Worm (Caenorhabditis elegans): ENCODE data around the gene tbc-11.
A peak's percentile ranks its signal among the peaks of the same experiment; 100 is the strongest.

Gene tbc-11

DNA sequence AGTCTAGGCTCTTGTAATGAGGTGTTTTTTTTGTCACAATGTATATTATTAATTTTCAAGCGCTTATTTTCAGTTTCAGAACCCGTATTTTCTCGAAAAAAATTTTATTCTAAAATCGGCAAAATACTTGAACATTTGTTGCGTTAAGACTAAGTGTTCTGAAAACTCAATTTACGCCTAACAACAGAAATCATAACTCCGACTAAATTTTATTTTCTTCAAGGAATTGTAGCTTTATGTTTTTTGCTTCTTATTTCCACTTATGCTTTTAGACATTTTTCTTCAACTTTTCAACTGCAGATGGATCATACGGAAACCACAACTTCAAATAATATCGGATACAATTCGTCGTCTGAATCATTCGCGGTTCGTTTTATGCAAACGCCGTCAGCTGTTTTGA, 8.7 kb downstream of the tbc-11 start, which contains the start of gene F35H12.1:
TSS of gene F35H12.1 (plus strand) at position 301 of the 400 bp plus-strand sequence.
- TF ChIP-seq syd-9 (tag; optimal IDR thresholded peaks at IDR 0.05) (no peak), unc-55 (GFP tag; optimal IDR thresholded peaks at IDR 0.05) (no peak), fax-1 (tag; optimal IDR thresholded peaks at IDR 0.05) (no peak), mec-3 (tag; optimal IDR thresholded peaks at IDR 0.05; ENCODE audit: borderline replicate concordance) (no peak), eyg-1 (tag; optimal IDR thresholded peaks at IDR 0.05) (no peak), fkh-10 (GFP tag; optimal IDR thresholded peaks at IDR 0.05) (no peak), ahr-1 (tag; optimal IDR thresholded peaks at IDR 0.05) (no peak)

- TF ChIP-seq F13H6.1 (tag; optimal IDR thresholded peaks at IDR 0.05) (no peak), pha-2 (tag; optimal IDR thresholded peaks at IDR 0.05) (no peak), C08G9.2 (tag; optimal IDR thresholded peaks at IDR 0.05) (no peak), fkh-10 (GFP tag; optimal IDR thresholded peaks at IDR 0.05) (no peak), nfya-1 (tag; optimal IDR thresholded peaks at IDR 0.05) (no peak), dve-1 (tag; optimal IDR thresholded peaks at IDR 0.05) (no peak), npax-4 (tag; optimal IDR thresholded peaks at IDR 0.05) (no peak), tbx-7 (tag; optimal IDR thresholded peaks at IDR 0.05) (no peak), ceh-31 (tag; optimal IDR thresholded peaks at IDR 0.05) (no peak), ceh-34 (tag; optimal IDR thresholded peaks at IDR 0.05) (no peak), ceh-18 (tag; optimal IDR thresholded peaks at IDR 0.05) (no peak), ztf-16 (tag; optimal IDR thresholded peaks at IDR 0.05) (no peak), zip-5 (tag; optimal IDR thresholded peaks at IDR 0.05) (no peak)
Observed at ce11 chrX:936013-936412, 11.3 kb downstream of the tbc-11 start.

DNA sequence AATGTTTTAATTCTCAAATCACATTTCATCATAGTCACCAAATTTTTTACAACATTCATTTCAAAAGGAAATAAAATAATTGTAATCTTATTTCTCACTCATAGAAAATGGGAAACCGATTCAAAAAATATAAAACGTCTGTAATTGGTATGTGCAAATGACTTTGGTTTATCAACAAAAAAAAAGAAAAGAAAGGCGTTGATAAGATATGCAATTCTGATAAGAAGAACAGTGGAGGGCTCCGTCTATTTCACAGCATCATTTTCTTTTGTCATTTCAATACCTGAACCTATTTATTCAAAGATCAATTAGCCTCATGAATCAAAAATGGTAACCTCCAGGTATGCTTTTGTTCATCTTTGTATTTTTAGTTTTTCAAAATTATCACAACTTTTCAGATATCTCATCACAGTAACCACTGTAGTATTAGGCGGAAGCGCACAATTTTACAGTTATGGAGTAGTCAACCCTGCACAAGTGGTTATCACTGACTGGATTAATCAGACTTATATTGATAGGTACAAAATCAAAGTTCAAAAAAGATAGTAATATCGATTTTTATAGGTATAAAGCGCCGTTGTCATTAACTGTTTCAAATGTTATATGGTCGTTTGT, 13.6 kb downstream of the tbc-11 start, which contains the start of gene F53H8.3:
TSS of gene F53H8.3 (plus strand) at position 275 of the 615 bp plus-strand sequence.
- TF ChIP-seq K09A11.1 (tag; optimal IDR thresholded peaks at IDR 0.05; ENCODE audit: insufficient read depth) (no peak), elt-2 (tag; optimal IDR thresholded peaks at IDR 0.05) (peak; percentile 94)

ce11 chrX:945669-946068, 20.9 kb downstream of the tbc-11 start:
- TF ChIP-seq hlh-30 (tag; optimal IDR thresholded peaks at IDR 0.05; ENCODE audit: insufficient read depth): no peak
- TF ChIP-seq ceh-22 (tag; optimal IDR thresholded peaks at IDR 0.05): no peak
- no peak for TF ChIP-seq T23F11.4 (GFP tag; optimal IDR thresholded peaks at IDR 0.05)

DNA sequence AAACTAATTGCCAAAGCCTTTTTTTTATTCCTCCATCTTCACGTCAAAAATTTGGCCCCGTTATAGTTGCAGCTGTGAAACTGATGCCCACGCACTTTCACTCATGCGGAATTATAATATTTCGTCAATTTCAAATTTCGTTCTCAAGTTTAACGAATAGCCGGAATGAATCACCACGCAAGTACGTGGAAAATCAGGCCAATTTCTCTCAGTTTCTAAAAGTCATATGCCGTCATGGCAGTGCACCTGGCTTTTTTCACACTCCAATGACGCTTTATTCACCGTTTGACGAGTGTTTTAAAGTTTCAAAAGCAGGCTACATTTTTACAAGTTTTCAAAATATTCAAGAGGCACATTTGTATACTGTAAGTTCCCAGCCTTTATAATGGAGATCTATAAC, 23.1 kb downstream of the tbc-11 start:
- TF ChIP-seq ceh-6 (GFP tag; optimal IDR thresholded peaks at IDR 0.05) (no peak), ceh-9 (tag; optimal IDR thresholded peaks at IDR 0.05) (no peak), unc-3 (GFP tag; conservative IDR thresholded peaks at IDR 0.05) (no peak), unc-3 (tag; optimal IDR thresholded peaks at IDR 0.05) (no peak)

DNA sequence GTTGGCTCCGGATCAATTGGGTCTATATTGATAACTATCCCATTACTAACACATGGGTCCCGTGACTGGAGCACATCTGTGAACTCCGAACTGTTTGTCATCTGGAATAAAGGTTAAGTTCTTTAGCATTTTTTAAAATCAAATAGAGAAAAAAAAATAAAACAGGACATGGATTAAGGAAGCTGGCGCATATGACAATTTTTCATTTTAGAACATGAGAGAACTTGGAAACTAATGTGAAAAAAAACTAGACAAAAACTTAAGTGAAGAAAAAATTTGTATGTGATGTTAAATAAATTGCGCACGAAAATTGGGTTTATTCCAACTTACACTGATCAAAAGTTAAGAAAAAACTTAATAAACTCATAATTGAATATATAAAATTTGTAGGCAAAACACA, 24.0 kb downstream of the tbc-11 start, which contains the start of gene sms-2:
TSS of gene sms-2 (minus strand) at position 101 of the 400 bp plus-strand sequence.
- TF ChIP-seq rnt-1 (tag; optimal IDR thresholded peaks at IDR 0.05) (no peak), pros-1 (tag; optimal IDR thresholded peaks at IDR 0.05) (no peak)

DNA sequence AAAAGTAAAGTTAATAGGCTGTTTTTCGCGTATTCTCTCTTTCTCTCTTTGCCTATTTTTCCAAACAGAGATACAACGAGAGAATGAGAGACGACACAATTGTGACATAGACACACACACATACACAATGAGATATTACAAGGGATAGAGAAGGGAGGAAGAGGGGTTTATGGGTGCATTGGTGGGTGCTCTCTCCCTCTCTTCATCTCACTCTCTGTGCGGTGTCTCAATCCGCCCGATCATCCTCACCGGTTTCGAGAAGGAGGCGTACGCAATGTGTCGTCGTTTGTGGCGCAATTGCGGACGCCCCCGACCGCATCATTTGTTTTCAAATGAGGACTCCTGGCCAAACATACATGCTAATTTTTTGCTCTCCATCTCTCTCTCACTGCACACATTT, 24.7 kb downstream of the tbc-11 start:
- TF ChIP-seq lin-11 (tag; optimal IDR thresholded peaks at IDR 0.05) (peak; percentile 15), npax-4 (tag; optimal IDR thresholded peaks at IDR 0.05) (no peak), nhr-11 (tag; optimal IDR thresholded peaks at IDR 0.05) (no peak), ttx-3 (tag; optimal IDR thresholded peaks at IDR 0.05) (peak; percentile 59), mec-3 (tag; optimal IDR thresholded peaks at IDR 0.05; ENCODE audit: borderline replicate concordance) (no peak), ceh-14 (tag; optimal IDR thresholded peaks at IDR 0.05) (peak; percentile 79), pros-1 (tag; optimal IDR thresholded peaks at IDR 0.05) (peak; percentile 98), sox-4 (tag; optimal IDR thresholded peaks at IDR 0.05) (peak; percentile 43), dmd-4 (tag; optimal IDR thresholded peaks at IDR 0.05; ENCODE audit: borderline replicate concordance) (no peak), unc-55 (GFP tag; optimal IDR thresholded peaks at IDR 0.05) (peak; percentile 93), sox-2 (GFP tag; IDR thresholded peaks at IDR 0.05) (peak; percentile 56), ref-2 (tag; optimal IDR thresholded peaks at IDR 0.05) (peak; percentile 94), hlh-6 (tag; optimal IDR thresholded peaks at IDR 0.05) (peak; percentile 57), K02D7.2 (tag; optimal IDR thresholded peaks at IDR 0.05) (no peak), che-1 (tag; optimal IDR thresholded peaks at IDR 0.05) (no peak), pqm-1 (tag; optimal IDR thresholded peaks at IDR 0.05) (no peak)
